Fruit fly (Drosophila melanogaster): ENCODE measurements around the gene modSP.

modSP gene

dm6 chr3R:16643591-16643990 is 11.9 kb downstream of the modSP start, which contains the start of gene Arl6IP1 (continued):
- no peak; the same call in 1 of the 2 replicates for TF ChIP-seq sna (GFP tag; IDR thresholded peaks at IDR 0.05; ENCODE audit: partially characterized antibody)
- TF ChIP-seq CG33213 (GFP tag; optimal IDR thresholded peaks at IDR 0.05) = no peak
- TF ChIP-seq h (optimal IDR thresholded peaks at IDR 0.05) = no peak
- TF ChIP-seq org-1 (GFP tag; optimal IDR thresholded peaks at IDR 0.05) = no peak
- TF ChIP-seq CG10274 (GFP tag; optimal IDR thresholded peaks at IDR 0.05) = no peak
- TF ChIP-seq tgo (GFP tag; IDR thresholded peaks at IDR 0.05) = no peak
- TF ChIP-seq CG15601 (tag; optimal IDR thresholded peaks at IDR 0.05) = peak; percentile 31
- peak; percentile 97 for TF ChIP-seq onecut (GFP tag; IDR thresholded peaks at IDR 0.05)
- TF ChIP-seq Doc2 (GFP tag; IDR thresholded peaks at IDR 0.05) = no peak
- TF ChIP-seq ci (GFP tag; IDR thresholded peaks at IDR 0.05) = 0 out of 3 replicates have a peak, but pooled peaks have one; percentile 19
- TF ChIP-seq CkIIα-i1 (GFP tag; IDR thresholded peaks at IDR 0.05) = no peak
- TF ChIP-seq CG12659 (GFP tag; optimal IDR thresholded peaks at IDR 0.05) = peak; percentile 32
- TF ChIP-seq Scr (GFP tag; IDR thresholded peaks at IDR 0.05; ENCODE audit: partially characterized antibody) = peak; percentile 56
- no peak for TF ChIP-seq BtbVII (GFP tag; optimal IDR thresholded peaks at IDR 0.05)
- TF ChIP-seq GATAe (GFP tag; conservative IDR thresholded peaks at IDR 0.05) = no peak
- no peak for TF ChIP-seq CG13424 (tag; optimal IDR thresholded peaks at IDR 0.05)
- TF ChIP-seq CG14441 (GFP tag; IDR thresholded peaks at IDR 0.05) = no peak
- TF ChIP-seq seq (GFP tag; IDR thresholded peaks at IDR 0.05) = peak; percentile 30; the same call in 1 of the 2 replicates
- no peak for TF ChIP-seq CG12236 (GFP tag; optimal IDR thresholded peaks at IDR 0.05)
- no peak for TF ChIP-seq CG18476 (GFP tag; optimal IDR thresholded peaks at IDR 0.05)
- TF ChIP-seq dmrt99B (tag; optimal IDR thresholded peaks at IDR 0.05) = no peak
- TF ChIP-seq Dp (GFP tag; optimal IDR thresholded peaks at IDR 0.05) = peak; percentile 88
- TF ChIP-seq gsb-n (tag; optimal IDR thresholded peaks at IDR 0.05) = no peak
- peak; percentile 52 for TF ChIP-seq phol (tag; optimal IDR thresholded peaks at IDR 0.05)
- TF ChIP-seq ind (GFP tag; optimal IDR thresholded peaks at IDR 0.05) = no peak
- TF ChIP-seq slp2 (GFP tag; optimal IDR thresholded peaks at IDR 0.05) = no peak
- TF ChIP-seq E2f2 (GFP tag; IDR thresholded peaks at IDR 0.05) = peak; percentile 90
- TF ChIP-seq CG2116 (GFP tag; optimal IDR thresholded peaks at IDR 0.05) = peak; percentile 99
- TF ChIP-seq BEAF-32 (GFP tag; optimal IDR thresholded peaks at IDR 0.05) = peak; percentile 51
- TF ChIP-seq danr (GFP tag; IDR thresholded peaks at IDR 0.05) = no peak
- peak; percentile 66; the same call in 2 of the 3 replicates for TF ChIP-seq CG34224 (GFP tag; IDR thresholded peaks at IDR 0.05; ENCODE audit: partially characterized antibody)
- TF ChIP-seq CG4617 (GFP tag; optimal IDR thresholded peaks at IDR 0.05; ENCODE audit: borderline replicate concordance) = peak; percentile 67
- TF ChIP-seq CG4820 (GFP tag; optimal IDR thresholded peaks at IDR 0.05) = no peak
- no peak for TF ChIP-seq Dip2 (GFP tag; IDR thresholded peaks at IDR 0.05)
- TF ChIP-seq sens (GFP tag) = peak; percentile 35
- no peak for TF ChIP-seq her (GFP tag; optimal IDR thresholded peaks at IDR 0.05)
- TF ChIP-seq Spps (tag; optimal IDR thresholded peaks at IDR 0.05) = no peak
- no peak for TF ChIP-seq CG10366 (GFP tag; IDR thresholded peaks at IDR 0.05)
- no peak for TF ChIP-seq CG16779 (GFP tag; IDR thresholded peaks at IDR 0.05)
- no peak for TF ChIP-seq Lim3 (GFP tag; IDR thresholded peaks at IDR 0.05)
- TF ChIP-seq trem (tag; optimal IDR thresholded peaks at IDR 0.05) = peak; percentile 59
- no peak for TF ChIP-seq ssp (GFP tag; IDR thresholded peaks at IDR 0.05)
- no peak for TF ChIP-seq lbe (GFP tag; optimal IDR thresholded peaks at IDR 0.05)
- 0 out of 2 replicates have a peak, but pooled peaks have one; percentile 11 for TF ChIP-seq vvl (GFP tag; IDR thresholded peaks at IDR 0.05)
- TF ChIP-seq CG14860 (GFP tag; IDR thresholded peaks at IDR 0.05; ENCODE audit: partially characterized antibody) = no peak
- TF ChIP-seq pfk (GFP tag; optimal IDR thresholded peaks at IDR 0.05) = no peak
- TF ChIP-seq mld (GFP tag; IDR thresholded peaks at IDR 0.05; ENCODE audit: partially characterized antibody) = no peak
- TF ChIP-seq hbn (GFP tag; IDR thresholded peaks at IDR 0.05; ENCODE audit: partially characterized antibody) = peak; percentile 33
- peak; percentile 62; the same call in 2 of the 3 replicates for TF ChIP-seq Opbp (GFP tag; IDR thresholded peaks at IDR 0.05; ENCODE audit: partially characterized antibody)
- TF ChIP-seq wdn (GFP tag; IDR thresholded peaks at IDR 0.05) = no peak
- no peak for TF ChIP-seq Med (GFP tag)
